Fruit fly (Drosophila melanogaster): ENCODE results near the gene CG11425.

dm6 chr3L:22501300-22501699 lies 26.7 kb downstream of the CG11425 start, which contains the start of gene CG43312:
- TF ChIP-seq Sox15 (GFP tag; optimal IDR thresholded peaks at IDR 0.05) (no peak), CG6808 (GFP tag; optimal IDR thresholded peaks at IDR 0.05) (no peak), Lpt (GFP tag; optimal IDR thresholded peaks at IDR 0.05) (no peak)
